Worm (Caenorhabditis elegans): ENCODE results near the gene T27C5.10.

- no peak for TF ChIP-seq egl-18 (GFP tag; IDR thresholded peaks at IDR 0.05)
- TF ChIP-seq let-607 (tag; optimal IDR thresholded peaks at IDR 0.05) = no peak
- no peak for TF ChIP-seq F57C9.4 (tag; optimal IDR thresholded peaks at IDR 0.05)
- no peak for TF ChIP-seq unc-130 (GFP tag; optimal IDR thresholded peaks at IDR 0.05)
- TF ChIP-seq snpc-4 (GFP tag; optimal IDR thresholded peaks at IDR 0.05) = no peak
- TF ChIP-seq snpc-4 (tag; optimal IDR thresholded peaks at IDR 0.05) = no peak
- TF ChIP-seq hmg-20 (GFP tag; IDR thresholded peaks at IDR 0.05) = no peak
- TF ChIP-seq athp-1 (tag; optimal IDR thresholded peaks at IDR 0.05) = no peak
- no peak for TF ChIP-seq T26A5.8 (tag; optimal IDR thresholded peaks at IDR 0.05)
- no peak for TF ChIP-seq xnd-1 (tag; optimal IDR thresholded peaks at IDR 0.05)
These were observed 30.1 kb upstream of the T27C5.10 start, which contains the start of gene srz-48 for ce11 chrV:17460061-17460460.

All from whole organism, young adult.